Fruit fly (Drosophila melanogaster) whole organism, adult: ENCODE results near the gene CG13712.

ENCODE experiments used
- CG11617 ChIP-seq: fragments of 200-800 bp; sonication (Bioruptor generic); optimal IDR thresholded peaks from 2 replicates; lab custom pipeline; 2017; ENCODE audit warnings: mild to moderate bottlenecking, missing biosample characterization, missing genetic modification reagents, missing genetic modification characterization
- CG12768 ChIP-seq: fragments of 200-800 bp; sonication (Bioruptor generic); optimal IDR thresholded peaks from 2 replicates; lab custom pipeline; 2017; ENCODE audit warnings: missing biosample characterization, missing genetic modification characterization, mild to moderate bottlenecking, moderate library complexity, missing genetic modification reagents
- CG14711 ChIP-seq: fragments of 200-800 bp; sonication (Bioruptor generic); optimal IDR thresholded peaks from 2 replicates; lab custom pipeline; 2018; ENCODE audit warnings: missing biosample characterization, mild to moderate bottlenecking, missing genetic modification characterization, moderate library complexity
- CG1620 ChIP-seq: fragments of 200-800 bp; sonication (Bioruptor generic); optimal IDR thresholded peaks from 2 replicates; lab custom pipeline; 2016; ENCODE audit warnings: missing biosample characterization, missing genetic modification characterization
- CG33017 ChIP-seq: fragments of 200-800 bp; sonication (Bioruptor generic); optimal IDR thresholded peaks from 2 replicates; lab custom pipeline; 2018; ENCODE audit warnings: missing biosample characterization, mild to moderate bottlenecking, missing genetic modification characterization, moderate library complexity
- CG5204 ChIP-seq: fragments of 200-800 bp; sonication (Bioruptor generic); optimal IDR thresholded peaks from 2 replicates; lab custom pipeline; 2016; ENCODE audit warnings: missing biosample characterization, missing genetic modification characterization
- CG7045 ChIP-seq: fragments of 200-800 bp; sonication (Bioruptor generic); optimal IDR thresholded peaks from 2 replicates; lab custom pipeline; 2017; ENCODE audit warnings: missing biosample characterization, mild to moderate bottlenecking, missing genetic modification characterization
- CG7101 ChIP-seq: fragments of 200-800 bp; sonication (Bioruptor generic); optimal IDR thresholded peaks from 2 replicates; lab custom pipeline; 2018; ENCODE audit warnings: missing biosample characterization, mild to moderate bottlenecking, missing genetic modification characterization, moderate library complexity
- Clk ChIP-seq: fragments of 200-800 bp; sonication (Bioruptor generic); optimal IDR thresholded peaks from 2 replicates; lab custom pipeline; 2017; ENCODE audit warnings: missing biosample characterization, missing genetic modification characterization
- Crg-1 ChIP-seq: fragments of 200-800 bp; sonication (Bioruptor generic); optimal IDR thresholded peaks from 2 replicates; lab custom pipeline; 2016; ENCODE audit warnings: missing biosample characterization, missing genetic modification characterization
- Hr96 ChIP-seq: fragments of 200-800 bp; sonication (Bioruptor generic); optimal IDR thresholded peaks from 2 replicates; lab custom pipeline; 2016; ENCODE audit warnings: missing biosample characterization, missing genetic modification characterization
- Mnt ChIP-seq: fragments of 200-800 bp; sonication (Bioruptor generic); optimal IDR thresholded peaks from 2 replicates; lab custom pipeline; 2016; ENCODE audit warnings: missing biosample characterization, mild to moderate bottlenecking, missing genetic modification characterization
- bab1 ChIP-seq: fragments of 200-800 bp; sonication (Bioruptor generic); optimal IDR thresholded peaks from 3 replicates; lab custom pipeline; 2019; ENCODE audit warnings: missing biosample characterization, mild to moderate bottlenecking, missing genetic modification characterization, moderate library complexity
- cic ChIP-seq: fragments of 200-800 bp; sonication (Bioruptor generic); optimal IDR thresholded peaks from 2 replicates; lab custom pipeline; 2017; ENCODE audit warnings: missing biosample characterization, mild to moderate bottlenecking, missing genetic modification characterization, moderate library complexity
- cnc ChIP-seq, 2 experiments: fragments of >200 bp; optimal IDR thresholded peaks; 2 replicates each; lab custom pipeline; 2017
- kay ChIP-seq: fragments of 200-800 bp; sonication (Bioruptor generic); peaks from one replicate; lab custom pipeline; 2016; ENCODE audit warnings: missing biosample characterization, missing genetic modification characterization, borderline replicate concordance
- ovo ChIP-seq: fragments of 200-800 bp; sonication (Bioruptor generic); optimal IDR thresholded peaks from 2 replicates; lab custom pipeline; 2016; ENCODE audit warnings: missing biosample characterization, missing genetic modification characterization
- pad ChIP-seq: fragments of 200-800 bp; sonication (Bioruptor generic); optimal IDR thresholded peaks from 3 replicates; lab custom pipeline; 2017; ENCODE audit warnings: missing biosample characterization, missing genetic modification characterization, mild to moderate bottlenecking, moderate library complexity, missing genetic modification reagents
- tj ChIP-seq: fragments of 200-800 bp; sonication (Bioruptor generic); optimal IDR thresholded peaks from 3 replicates; lab custom pipeline; 2017; ENCODE audit warnings: missing biosample characterization, mild to moderate bottlenecking, missing genetic modification characterization, moderate library complexity
- toe ChIP-seq: fragments of 200-800 bp; sonication (Bioruptor generic); optimal IDR thresholded peaks from 2 replicates; lab custom pipeline; 2016; ENCODE audit warnings: missing biosample characterization, missing genetic modification characterization

CG13712 gene

DNA sequence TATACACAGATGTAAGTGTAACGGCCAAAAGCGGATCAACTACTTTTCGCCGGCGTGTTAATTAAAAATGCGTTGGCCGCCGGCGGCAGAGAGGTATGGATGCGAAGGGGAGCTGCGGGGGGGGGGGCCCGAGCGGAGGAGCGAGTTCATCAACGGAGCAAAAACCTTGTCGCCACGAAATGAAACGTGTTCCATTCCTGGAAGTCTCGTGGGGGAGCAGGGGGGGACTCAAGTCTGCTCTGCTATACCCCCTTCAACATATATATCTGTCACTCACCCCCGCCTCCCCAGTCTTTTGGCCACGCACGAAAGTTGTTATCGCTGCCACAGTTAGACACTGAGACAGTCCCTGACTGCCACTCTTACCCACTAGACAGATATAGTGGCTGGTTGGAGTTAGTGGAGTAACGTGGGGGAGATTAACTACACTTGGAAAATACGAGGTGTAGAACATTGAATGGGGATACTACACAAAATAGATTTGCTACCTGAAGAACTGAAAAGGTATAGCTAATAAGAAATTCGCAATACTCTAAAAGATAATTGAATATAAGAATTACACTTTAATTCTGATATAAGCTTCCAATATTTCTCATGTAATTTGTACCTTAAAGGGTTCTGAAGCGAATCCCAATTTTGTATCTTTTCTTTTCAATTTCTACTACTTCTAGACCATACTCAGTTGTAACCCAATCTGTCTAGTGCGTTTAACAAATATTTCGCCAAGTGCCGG lies 37.6 kb upstream of the CG13712 start:
- TF ChIP-seq cic (GFP tag; lab: Kevin White, UChicago) (no peak), CG5204 (GFP tag; lab: Kevin White, UChicago) (no peak), tj (no peak), CG14711 (no peak), ovo (GFP tag; lab: Kevin White, UChicago) (no peak), kay (GFP tag; lab: Kevin White, UChicago) (no peak), CG7045 (GFP tag; lab: Kevin White, UChicago) (no peak)

DNA sequence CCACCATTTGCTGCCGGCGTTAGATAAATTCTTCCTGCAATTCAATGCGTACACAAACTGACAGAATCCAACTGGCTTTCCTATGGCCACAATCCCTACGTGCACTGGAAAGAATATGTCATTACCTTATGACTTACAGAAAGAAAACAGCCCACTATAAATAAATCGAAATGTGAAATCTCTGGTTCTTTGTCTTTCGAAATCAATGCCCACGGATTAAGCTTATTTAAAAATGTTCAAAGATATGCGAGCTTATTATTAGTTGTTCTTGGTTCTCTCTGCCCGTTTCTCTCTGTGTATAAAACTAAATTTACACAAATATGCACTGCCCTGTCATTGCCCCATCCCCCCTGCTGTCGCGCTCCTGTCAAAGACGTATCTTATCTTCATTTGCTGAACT lies 35.5 kb upstream of the CG13712 start:
- no peak for TF ChIP-seq CG5204 (GFP tag; lab: Kevin White, UChicago)
- TF ChIP-seq CG1620 (GFP tag; lab: Kevin White, UChicago): no peak
- TF ChIP-seq CG7045 (GFP tag; lab: Kevin White, UChicago): no peak
- TF ChIP-seq CG7101: no peak
- no peak for TF ChIP-seq CG33017
- TF ChIP-seq Hr96 (GFP tag; lab: Kevin White, UChicago): no peak
- TF ChIP-seq ovo (GFP tag; lab: Kevin White, UChicago): no peak
- TF ChIP-seq CG14711: no peak
- TF ChIP-seq toe (GFP tag; lab: Kevin White, UChicago): no peak
- TF ChIP-seq Mnt (GFP tag; lab: Kevin White, UChicago): no peak

dm6 chr3L:4736643-4737042 lies 27.0 kb upstream of the CG13712 start:
- TF ChIP-seq CG11617 (GFP tag; lab: Kevin White, UChicago): no peak
- TF ChIP-seq cnc (optimal IDR thresholded peaks at IDR 0.05; lab: Kevin White, UChicago): no peak
- no peak for TF ChIP-seq CG7101
- no peak for TF ChIP-seq kay (GFP tag; lab: Kevin White, UChicago)
- TF ChIP-seq Crg-1 (GFP tag; lab: Kevin White, UChicago): no peak
- no peak for TF ChIP-seq CG5204 (GFP tag; lab: Kevin White, UChicago)
- no peak for TF ChIP-seq CG7045 (GFP tag; lab: Kevin White, UChicago)
- TF ChIP-seq CG12768: no peak

dm6 chr3L:4731687-4732086 lies 22.0 kb upstream of the CG13712 start:
- TF ChIP-seq cnc (optimal IDR thresholded peaks at IDR 0.05; lab: Kevin White, UChicago) (no peak), Mnt (GFP tag; lab: Kevin White, UChicago) (no peak), CG7045 (GFP tag; lab: Kevin White, UChicago) (no peak), cic (GFP tag; lab: Kevin White, UChicago) (no peak), CG33017 (no peak)

- TF ChIP-seq Mnt (GFP tag; lab: Kevin White, UChicago) (no peak), cnc (optimal IDR thresholded peaks at IDR 0.05; lab: Kevin White, UChicago) (no peak), bab1 (no peak), tj (no peak), pad (GFP tag; lab: Kevin White, UChicago) (no peak), CG7101 (no peak), CG33017 (no peak), toe (GFP tag; lab: Kevin White, UChicago) (no peak), CG1620 (GFP tag; lab: Kevin White, UChicago) (no peak), Hr96 (GFP tag; lab: Kevin White, UChicago) (no peak)
Measured at dm6 chr3L:4729805-4730204, 20.1 kb upstream of the CG13712 start.

dm6 chr3L:4721886-4722285 lies 12.2 kb upstream of the CG13712 start:
- no peak for TF ChIP-seq Clk
- no peak for TF ChIP-seq bab1
- TF ChIP-seq CG12768: no peak
- no peak for TF ChIP-seq CG11617 (GFP tag; lab: Kevin White, UChicago)
- TF ChIP-seq pad (GFP tag; lab: Kevin White, UChicago): no peak
- TF ChIP-seq kay (GFP tag; lab: Kevin White, UChicago): peak; percentile 6

DNA sequence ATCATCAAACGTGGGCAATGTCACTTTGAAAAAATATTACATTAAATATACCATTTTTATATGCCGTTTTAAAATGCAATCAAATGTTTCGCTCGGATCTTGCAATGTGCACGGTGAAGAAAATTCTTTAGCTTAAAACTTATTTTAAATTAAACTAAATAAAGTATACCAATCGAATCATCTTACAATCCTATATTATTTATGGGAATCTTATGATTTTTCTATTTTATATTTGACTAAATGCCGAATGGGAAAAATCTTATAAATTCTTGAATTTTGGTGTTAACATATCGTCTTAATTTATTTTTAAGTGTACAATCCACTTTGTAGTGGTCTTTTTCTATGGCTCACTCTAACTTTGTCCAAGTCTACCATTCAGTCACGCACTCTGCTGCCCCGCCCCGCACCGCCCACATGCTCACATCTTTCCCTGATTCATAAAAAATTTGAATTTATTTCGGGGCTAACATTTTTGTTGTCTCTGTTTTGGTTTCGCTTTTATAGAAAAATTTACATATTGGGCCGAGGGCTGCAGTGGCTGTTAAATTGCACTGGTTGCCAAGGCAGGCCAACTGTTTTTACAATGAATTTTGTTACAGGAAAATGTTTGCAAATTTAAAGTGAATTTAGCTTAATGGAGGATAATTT lies 10.9 kb upstream of the CG13712 start:
- no peak for TF ChIP-seq CG33017

DNA sequence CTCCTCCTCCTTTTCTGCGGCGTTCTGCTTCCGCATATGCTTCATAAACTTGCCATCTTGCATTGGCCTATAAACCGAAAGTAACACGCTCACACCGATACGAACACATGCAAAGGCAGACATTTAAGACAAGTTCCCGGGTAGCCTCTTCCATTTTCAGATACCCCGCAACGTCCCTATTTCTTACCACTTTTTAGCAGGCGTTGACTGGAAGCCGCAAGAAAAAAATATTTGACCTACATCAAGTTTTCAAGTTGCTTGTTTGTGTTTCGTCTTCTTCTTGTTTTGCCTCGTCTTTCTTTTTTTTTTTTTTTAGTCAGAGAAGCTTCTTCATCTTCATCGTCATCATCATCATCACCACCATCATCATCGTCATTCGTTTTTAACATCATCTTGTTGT lies 10.1 kb upstream of the CG13712 start:
- TF ChIP-seq CG33017: no peak
- no peak for TF ChIP-seq cic (GFP tag; lab: Kevin White, UChicago)
- TF ChIP-seq CG1620 (GFP tag; lab: Kevin White, UChicago): no peak
- no peak for TF ChIP-seq CG7101
- no peak for TF ChIP-seq kay (GFP tag; lab: Kevin White, UChicago)
- no peak for TF ChIP-seq Crg-1 (GFP tag; lab: Kevin White, UChicago)
- TF ChIP-seq CG5204 (GFP tag; lab: Kevin White, UChicago): no peak
- no peak for TF ChIP-seq CG7045 (GFP tag; lab: Kevin White, UChicago)
- TF ChIP-seq bab1: no peak
